5 worm cellular contexts compared by ENCODE assay signal in the genomic region with DNA sequence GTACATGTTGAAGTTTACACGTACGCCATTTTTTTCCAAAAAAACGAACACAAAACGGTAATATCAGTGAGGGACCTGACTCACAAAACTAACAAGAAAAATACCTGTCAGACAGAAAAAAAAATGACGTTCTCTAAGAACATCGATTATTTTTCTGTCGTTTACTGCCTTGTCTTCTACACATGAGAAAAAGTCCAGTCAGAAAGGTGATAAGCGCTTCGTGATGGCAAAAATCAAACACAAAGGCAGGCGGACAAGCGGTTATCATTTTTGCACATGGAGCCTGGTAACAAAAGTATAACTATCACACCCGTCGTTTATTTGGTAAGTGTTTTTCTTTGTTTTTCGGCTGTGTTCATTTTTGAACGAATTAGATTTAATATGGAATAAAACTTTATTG.
TF ChIP-seq lines count a peak whose summit lies in the region.

A gene (plus strand): TSS at position 212 of the 400 bp plus-strand sequence.

TF ChIP-seq in whole organism, L1 larva, 84 proteins besides CTCF, POLR2A, EP300 and RAD21:
- TF ChIP-seq sptf-1 (tag; optimal IDR thresholded peaks at IDR 0.05; lab: Kevin White, UChicago) (no peak), elt-2 (tag; optimal IDR thresholded peaks at IDR 0.05; lab: Kevin White, UChicago) (peak; percentile 23)
TF ChIP-seq in whole organism, L1 larva: peak in this region for 1.

TF ChIP-seq in whole organism, L2 larva, 48 proteins besides CTCF, POLR2A, EP300 and RAD21:
- peak; percentile 15 for TF ChIP-seq crh-2 (tag; optimal IDR thresholded peaks at IDR 0.05; lab: Kevin White, UChicago)
- no peak for TF ChIP-seq ceh-82 (tag; optimal IDR thresholded peaks at IDR 0.05; lab: Kevin White, UChicago)
- no peak for TF ChIP-seq Y55F3AM.14 (GFP tag; optimal IDR thresholded peaks at IDR 0.05; lab: Kevin White, UChicago)
- TF ChIP-seq fos-1 (tag; optimal IDR thresholded peaks at IDR 0.05; lab: Kevin White, UChicago), result peak; percentile 92

TF ChIP-seq in whole organism, L3 larva, 47 proteins besides CTCF, POLR2A, EP300 and RAD21:
- no peak for TF ChIP-seq sea-2 (GFP tag; optimal IDR thresholded peaks at IDR 0.05; lab: Kevin White, UChicago)
- TF ChIP-seq fkh-2 (tag; optimal IDR thresholded peaks at IDR 0.05; lab: Kevin White, UChicago), result no peak
- TF ChIP-seq R02D3.7 (tag; optimal IDR thresholded peaks at IDR 0.05; lab: Kevin White, UChicago), result no peak
- TF ChIP-seq ceh-28 (tag; optimal IDR thresholded peaks at IDR 0.05; lab: Kevin White, UChicago), result no peak
- no peak for TF ChIP-seq nhr-11 (tag; optimal IDR thresholded peaks at IDR 0.05; lab: Kevin White, UChicago)
- TF ChIP-seq egl-5 (tag; optimal IDR thresholded peaks at IDR 0.05; lab: Kevin White, UChicago), result no peak
- TF ChIP-seq nhr-43 (tag; optimal IDR thresholded peaks at IDR 0.05; lab: Kevin White, UChicago; ENCODE audit: poor library complexity, severe bottlenecking), result no peak
- no peak for TF ChIP-seq nhr-25 (tag; optimal IDR thresholded peaks at IDR 0.05; lab: Kevin White, UChicago)
- no peak for TF ChIP-seq fkh-10 (GFP tag; optimal IDR thresholded peaks at IDR 0.05; lab: Kevin White, UChicago)
- no peak for TF ChIP-seq nhr-237 (tag; optimal IDR thresholded peaks at IDR 0.05; lab: Kevin White, UChicago)
- peak; percentile 14 for TF ChIP-seq pha-4 (tag; optimal IDR thresholded peaks at IDR 0.05; lab: Kevin White, UChicago)
- TF ChIP-seq lsy-12 (tag; optimal IDR thresholded peaks at IDR 0.05; lab: Kevin White, UChicago), result no peak
- peak; percentile 88 for TF ChIP-seq pqm-1 (tag; optimal IDR thresholded peaks at IDR 0.05; lab: Kevin White, UChicago)
- no peak for TF ChIP-seq ceh-9 (tag; optimal IDR thresholded peaks at IDR 0.05; lab: Kevin White, UChicago)
- peak; percentile 82 for TF ChIP-seq elt-2 (tag; optimal IDR thresholded peaks at IDR 0.05; lab: Kevin White, UChicago)
- no peak for TF ChIP-seq nhr-77 (tag; optimal IDR thresholded peaks at IDR 0.05; lab: Kevin White, UChicago)
- no peak for TF ChIP-seq lin-15B (tag; optimal IDR thresholded peaks at IDR 0.05; lab: Kevin White, UChicago)
- TF ChIP-seq nhr-67 (tag; optimal IDR thresholded peaks at IDR 0.05; lab: Kevin White, UChicago), result no peak
- no peak for TF ChIP-seq ztf-11 (tag; optimal IDR thresholded peaks at IDR 0.05; lab: Kevin White, UChicago)
- no peak for TF ChIP-seq aly-2 (tag; optimal IDR thresholded peaks at IDR 0.05; lab: Kevin White, UChicago)

TF ChIP-seq in whole organism, L4 larva, 104 proteins besides CTCF, POLR2A, EP300 and RAD21 (continues in another document):
- no peak for TF ChIP-seq lin-1 (GFP tag; IDR thresholded peaks at IDR 0.05; lab: Robert Waterston, UW)
- no peak for TF ChIP-seq nhr-41 (GFP tag; IDR thresholded peaks at IDR 0.05; lab: Robert Waterston, UW)
- TF ChIP-seq zfp-2 (tag; optimal IDR thresholded peaks at IDR 0.05; lab: Kevin White, UChicago), result no peak
- no peak for TF ChIP-seq nhr-102 (tag; optimal IDR thresholded peaks at IDR 0.05; lab: Kevin White, UChicago)
- TF ChIP-seq Y5F2A.4 (GFP tag; optimal IDR thresholded peaks at IDR 0.05; lab: Kevin White, UChicago), result no peak
- TF ChIP-seq mxl-3 (GFP tag; optimal IDR thresholded peaks at IDR 0.05; lab: Kevin White, UChicago), result peak; percentile 8
- peak; percentile 90 for TF ChIP-seq pqm-1 (tag; optimal IDR thresholded peaks at IDR 0.05; lab: Kevin White, UChicago)
- no peak for TF ChIP-seq mes-2 (tag; optimal IDR thresholded peaks at IDR 0.05; lab: Kevin White, UChicago; ENCODE audit: poor library complexity, severe bottlenecking)
- TF ChIP-seq attf-4 (tag; optimal IDR thresholded peaks at IDR 0.05; lab: Kevin White, UChicago), result no peak
- no peak for TF ChIP-seq F26F4.8 (GFP tag; conservative IDR thresholded peaks at IDR 0.05; lab: Robert Waterston, UW)
- no peak for TF ChIP-seq lir-3 (tag; optimal IDR thresholded peaks at IDR 0.05; lab: Kevin White, UChicago)
- TF ChIP-seq dmd-9 (GFP tag; IDR thresholded peaks at IDR 0.05; lab: Robert Waterston, UW), result no peak
- TF ChIP-seq T26A8.4 (GFP tag; IDR thresholded peaks at IDR 0.05; lab: Robert Waterston, UW), result no peak
- TF ChIP-seq daf-16 (GFP tag; optimal IDR thresholded peaks at IDR 0.05; lab: Kevin White, UChicago), result no peak
- peak; percentile 81 for TF ChIP-seq daf-16 (tag; optimal IDR thresholded peaks at IDR 0.05; lab: Kevin White, UChicago)
- TF ChIP-seq spr-1 (tag; optimal IDR thresholded peaks at IDR 0.05; lab: Kevin White, UChicago), result no peak
- no peak for TF ChIP-seq skn-1 (tag; optimal IDR thresholded peaks at IDR 0.05; lab: Kevin White, UChicago)
- TF ChIP-seq unc-39 (tag; optimal IDR thresholded peaks at IDR 0.05; lab: Kevin White, UChicago), result no peak
- TF ChIP-seq daf-12 (tag; optimal IDR thresholded peaks at IDR 0.05; lab: Kevin White, UChicago), result no peak
- TF ChIP-seq tra-1 (GFP tag; IDR thresholded peaks at IDR 0.05; lab: Robert Waterston, UW), result 0 out of 2 replicates have a peak, but pooled peaks have one; percentile 29
- no peak for TF ChIP-seq ceh-82 (tag; optimal IDR thresholded peaks at IDR 0.05; lab: Kevin White, UChicago)
- TF ChIP-seq ceh-44 (GFP tag; IDR thresholded peaks at IDR 0.05; lab: Robert Waterston, UW), result no peak
- TF ChIP-seq nhr-6 (tag; optimal IDR thresholded peaks at IDR 0.05; lab: Kevin White, UChicago), result no peak
- peak; percentile 3 for TF ChIP-seq hlh-30 (tag; optimal IDR thresholded peaks at IDR 0.05; lab: Kevin White, UChicago; ENCODE audit: insufficient read depth)
- TF ChIP-seq mxl-2 (GFP tag; conservative IDR thresholded peaks at IDR 0.05; lab: Robert Waterston, UW), result no peak
- peak; percentile 55 for TF ChIP-seq nhr-28 (tag; optimal IDR thresholded peaks at IDR 0.05; lab: Kevin White, UChicago)
- TF ChIP-seq dve-1 (tag; optimal IDR thresholded peaks at IDR 0.05; lab: Kevin White, UChicago; ENCODE audit: insufficient read depth), result peak; percentile 50
- TF ChIP-seq hlh-11 (tag; optimal IDR thresholded peaks at IDR 0.05; lab: Kevin White, UChicago), result peak; percentile 79
- TF ChIP-seq gei-8 (GFP tag; optimal IDR thresholded peaks at IDR 0.05; lab: Kevin White, UChicago), result no peak
- no peak for TF ChIP-seq spr-3 (GFP tag; optimal IDR thresholded peaks at IDR 0.05; lab: Kevin White, UChicago)
- TF ChIP-seq ceh-20 (GFP tag; IDR thresholded peaks at IDR 0.05; lab: Robert Waterston, UW), result no peak
- no peak for TF ChIP-seq ztf-11 (tag; optimal IDR thresholded peaks at IDR 0.05; lab: Kevin White, UChicago)
- no peak for TF ChIP-seq snpc-1.2 (GFP tag; IDR thresholded peaks at IDR 0.05; lab: Robert Waterston, UW)

TF ChIP-seq in whole organism, young adult, 124 proteins besides CTCF, POLR2A, EP300 and RAD21:
- TF ChIP-seq nhr-80 (tag; optimal IDR thresholded peaks at IDR 0.05; lab: Kevin White, UChicago) (peak; percentile 91), lin-35 (GFP tag; optimal IDR thresholded peaks at IDR 0.05; lab: Kevin White, UChicago) (no peak)
